Fruit fly (Drosophila melanogaster) whole organism, embryonic: ENCODE data around the gene EMC6.

Experiments
- B-H1 ChIP-seq: fragments of 200-800 bp; sonication (Bioruptor generic); IDR thresholded peaks from 3 replicates; pipeline ENCODE4 v1.3.6; 2022; ENCODE audit warnings: missing biosample characterization, missing genetic modification characterization
- CG10267 ChIP-seq: fragments of 200-800 bp; sonication (Bioruptor generic); optimal IDR thresholded peaks from 2 replicates; lab custom pipeline; 2018; ENCODE audit warnings: missing biosample characterization, mild to moderate bottlenecking, missing genetic modification characterization, moderate library complexity
- CG11247 ChIP-seq: fragments of 200-800 bp; sonication (Bioruptor generic); IDR thresholded peaks from 2 replicates; pipeline ENCODE4 v1.3.6; 2022; ENCODE audit warnings: missing biosample characterization, missing genetic modification characterization
- CG11560 ChIP-seq: fragments of 200-800 bp; sonication (Bioruptor generic); IDR thresholded peaks from 3 replicates; pipeline ENCODE4 v1.3.6; 2022; ENCODE audit warnings: missing biosample characterization, missing genetic modification characterization
- CG12299 ChIP-seq: fragments of 200-800 bp; sonication (Bioruptor generic); optimal IDR thresholded peaks from 2 replicates; lab custom pipeline; 2018; ENCODE audit warnings: missing biosample characterization, mild to moderate bottlenecking, missing genetic modification characterization
- CG12769 ChIP-seq: fragments of 200-800 bp; sonication (Bioruptor generic); optimal IDR thresholded peaks from 2 replicates; lab custom pipeline; 2019; ENCODE audit warnings: missing biosample characterization, mild to moderate bottlenecking, missing genetic modification characterization, moderate library complexity
- CG14441 ChIP-seq: fragments of 200-800 bp; sonication (Bioruptor generic); IDR thresholded peaks from 2 replicates; pipeline ENCODE4 v1.3.6; 2022; ENCODE audit warnings: missing biosample characterization, missing genetic modification characterization
- CG15479 ChIP-seq: fragments of 200-800 bp; sonication (Bioruptor generic); optimal IDR thresholded peaks from 3 replicates; lab custom pipeline; 2019; ENCODE audit warnings: missing biosample characterization, mild to moderate bottlenecking, missing genetic modification characterization, moderate library complexity
- CG1602 ChIP-seq: fragments of 200-800 bp; sonication (Bioruptor generic); optimal IDR thresholded peaks from 3 replicates; lab custom pipeline; 2016; ENCODE audit warnings: missing biosample characterization, missing genetic modification characterization
- CG17186 ChIP-seq: fragments of 200-800 bp; sonication (Bioruptor generic); optimal IDR thresholded peaks from 3 replicates; lab custom pipeline; 2017; ENCODE audit warnings: missing biosample characterization, missing genetic modification reagents, missing genetic modification characterization
- CG1832 ChIP-seq: fragments of 200-800 bp; sonication (Bioruptor generic); optimal IDR thresholded peaks from 2 replicates; lab custom pipeline; 2017; ENCODE audit warnings: missing biosample characterization, mild to moderate bottlenecking, missing genetic modification characterization, inconsistent platforms
- CG2678 ChIP-seq: fragments of 200-800 bp; sonication (Bioruptor generic); optimal IDR thresholded peaks from 3 replicates; lab custom pipeline; 2019; ENCODE audit warnings: missing biosample characterization, mild to moderate bottlenecking, missing genetic modification characterization, moderate library complexity
- CG2889 ChIP-seq: fragments of 200-800 bp; sonication (Bioruptor generic); IDR thresholded peaks from 3 replicates; pipeline ENCODE4 v1.3.6; 2022; ENCODE audit warnings: missing biosample characterization, missing genetic modification characterization
- CG30020 ChIP-seq: fragments of 200-800 bp; optimal IDR thresholded peaks from 2 replicates; lab custom pipeline; 2019; ENCODE audit warnings: missing biosample characterization, mild to moderate bottlenecking, missing genetic modification characterization, moderate library complexity
- CG32767 ChIP-seq: fragments of 200-800 bp; sonication (Bioruptor generic); IDR thresholded peaks from 2 replicates; pipeline ENCODE4 v1.3.6; 2022; ENCODE audit warnings: missing biosample characterization, missing genetic modification characterization
- CG3847 ChIP-seq: fragments of 200-800 bp; sonication (Bioruptor generic); IDR thresholded peaks from 2 replicates; pipeline ENCODE4 v1.3.6; 2022; ENCODE audit warnings: missing biosample characterization, missing genetic modification characterization
- CG4820 ChIP-seq: fragments of 200-800 bp; sonication (Bioruptor generic); optimal IDR thresholded peaks from 3 replicates; lab custom pipeline; 2016; ENCODE audit warnings: missing biosample characterization, missing genetic modification characterization
- CG6654 ChIP-seq: fragments of 200-800 bp; sonication (Bioruptor generic); optimal IDR thresholded peaks from 2 replicates; lab custom pipeline; 2017; ENCODE audit warnings: missing biosample characterization, mild to moderate bottlenecking, missing genetic modification characterization
- CG7357 ChIP-seq: fragments of 200-800 bp; sonication (Bioruptor generic); IDR thresholded peaks from 3 replicates; pipeline ENCODE4 v1.3.6; 2022; ENCODE audit warnings: missing biosample characterization, missing genetic modification characterization
- CG7839 ChIP-seq: fragments of 200-800 bp; sonication (Bioruptor generic); optimal IDR thresholded peaks from 3 replicates; lab custom pipeline; 2018; ENCODE audit warnings: missing biosample characterization, mild to moderate bottlenecking, missing genetic modification characterization, moderate library complexity
- CG7963 ChIP-seq: fragments of 200-800 bp; sonication (Bioruptor generic); IDR thresholded peaks from 3 replicates; pipeline ENCODE4 v1.3.6; 2022; ENCODE audit warnings: missing biosample characterization, missing genetic modification characterization; ENCODE audit not compliant: partially characterized antibody
- CG8089 ChIP-seq: fragments of 200-800 bp; sonication (Bioruptor generic); optimal IDR thresholded peaks from 3 replicates; lab custom pipeline; 2016; ENCODE audit warnings: missing biosample characterization, missing genetic modification characterization
- CG9932 ChIP-seq: fragments of 200-800 bp; sonication (Bioruptor generic); IDR thresholded peaks from 2 replicates; pipeline ENCODE4 v1.3.6; 2022; ENCODE audit warnings: missing biosample characterization, missing genetic modification characterization
- Dll ChIP-seq: fragments of 200-800 bp; sonication (Bioruptor generic); IDR thresholded peaks from 4 replicates; pipeline ENCODE4 v1.3.6; 2022; ENCODE audit warnings: missing biosample characterization, missing genetic modification characterization; ENCODE audit not compliant: partially characterized antibody
- Doc3 ChIP-seq: fragments of 200-800 bp; sonication (Bioruptor generic); IDR thresholded peaks from 3 replicates; pipeline ENCODE4 v1.3.6; 2022; ENCODE audit warnings: missing biosample characterization, missing genetic modification characterization; ENCODE audit not compliant: partially characterized antibody
- Dp ChIP-seq: fragments of 200-800 bp; sonication (Bioruptor generic); optimal IDR thresholded peaks from 2 replicates; lab custom pipeline; 2018; ENCODE audit warnings: missing biosample characterization, mild to moderate bottlenecking, missing genetic modification characterization, moderate library complexity
- Elba2 ChIP-seq: fragments of 200-800 bp; sonication (Bioruptor generic); optimal IDR thresholded peaks from 3 replicates; lab custom pipeline; 2016; ENCODE audit warnings: missing biosample characterization, missing genetic modification characterization
- H2.0 ChIP-seq: fragments of 200-800 bp; sonication (Bioruptor generic); IDR thresholded peaks from 2 replicates; pipeline ENCODE4 v1.3.6; 2022; ENCODE audit warnings: missing biosample characterization, missing genetic modification characterization
- HLHmδ ChIP-seq: fragments of 200-800 bp; sonication (Bioruptor generic); optimal IDR thresholded peaks from 2 replicates; lab custom pipeline; 2018; ENCODE audit warnings: missing biosample characterization, mild to moderate bottlenecking, missing genetic modification characterization, moderate library complexity
- Hsf ChIP-seq: fragments of 200-800 bp; sonication (Bioruptor generic); optimal IDR thresholded peaks from 3 replicates; lab custom pipeline; 2016; ENCODE audit warnings: missing biosample characterization, missing genetic modification characterization
- Jarid2 ChIP-seq: fragments of 200-800 bp; sonication (Bioruptor generic); optimal IDR thresholded peaks from 3 replicates; lab custom pipeline; 2017; ENCODE audit warnings: mild to moderate bottlenecking, missing biosample characterization, missing genetic modification reagents, missing genetic modification characterization
- Lpt ChIP-seq: fragments of >200 bp; optimal IDR thresholded peaks from 2 replicates; lab custom pipeline; 2018; ENCODE audit warnings: missing biosample characterization, missing genetic modification characterization
- Mad ChIP-seq: fragments of 200-800 bp; sonication (Bioruptor generic); optimal IDR thresholded peaks from 2 replicates; lab custom pipeline; 2016; ENCODE audit warnings: missing biosample characterization, missing genetic modification characterization
- Xrp1 ChIP-seq: fragments of 200-800 bp; sonication (Bioruptor generic); IDR thresholded peaks from 2 replicates; pipeline ENCODE4 v1.3.6; 2022; ENCODE audit warnings: missing biosample characterization, missing genetic modification characterization
- dati ChIP-seq: fragments of 200-800 bp; sonication (Bioruptor generic); IDR thresholded peaks from 2 replicates; pipeline ENCODE4 v1.3.6; 2022; ENCODE audit warnings: missing biosample characterization, missing genetic modification characterization
- emc ChIP-seq: fragments of 200-800 bp; sonication (Bioruptor generic); optimal IDR thresholded peaks from 2 replicates; lab custom pipeline; 2016; ENCODE audit warnings: missing biosample characterization, missing genetic modification characterization
- ewg ChIP-seq: fragments of 200-800 bp; sonication (Bioruptor generic); optimal IDR thresholded peaks from 3 replicates; lab custom pipeline; 2017; ENCODE audit warnings: mild to moderate bottlenecking, missing biosample characterization, missing genetic modification reagents, missing genetic modification characterization
- fru ChIP-seq: fragments of >200 bp; optimal IDR thresholded peaks from 2 replicates; lab custom pipeline; 2017
- gce ChIP-seq: fragments of 200-800 bp; sonication (Bioruptor generic); IDR thresholded peaks from 3 replicates; pipeline ENCODE4 v1.3.6; 2022; ENCODE audit warnings: missing biosample characterization, missing genetic modification characterization
- gfzf ChIP-seq: fragments of 200-800 bp; sonication (Bioruptor generic); optimal IDR thresholded peaks from 2 replicates; lab custom pipeline; 2016; ENCODE audit warnings: missing biosample characterization, mild to moderate bottlenecking, missing genetic modification characterization, moderate library complexity
- grn ChIP-seq: fragments of 200-800 bp; sonication (Bioruptor generic); optimal IDR thresholded peaks from 3 replicates; lab custom pipeline; 2017; ENCODE audit warnings: missing biosample characterization, missing genetic modification characterization
- gsb-n ChIP-seq: fragments of 200-800 bp; sonication (Bioruptor generic); optimal IDR thresholded peaks from 3 replicates; lab custom pipeline; 2018; ENCODE audit warnings: missing biosample characterization, mild to moderate bottlenecking, missing genetic modification characterization
- h ChIP-seq: fragments of >200 bp; optimal IDR thresholded peaks from 2 replicates; lab custom pipeline; 2017
- hkb ChIP-seq, 2 experiments: fragments of 200-800 bp in 1 of 2; fragments of >200 bp in 1 of 2; sonication (Bioruptor generic) in 1 of 2; IDR thresholded peaks in 1 of 2; optimal IDR thresholded peaks in 1 of 2; 2 replicates each; pipeline versions ENCODE4 v1.3.6 to Lab custom; 2017 to 2022; ENCODE audit warnings: missing biosample characterization in 1 of 2, missing genetic modification characterization in 1 of 2
- luna ChIP-seq: fragments of 200-800 bp; sonication (Bioruptor generic); optimal IDR thresholded peaks from 2 replicates; lab custom pipeline; 2016; ENCODE audit warnings: missing biosample characterization, missing genetic modification characterization
- ranshi ChIP-seq: fragments of 200-800 bp; sonication (Bioruptor generic); IDR thresholded peaks from 2 replicates; pipeline ENCODE4 v1.3.6; 2022; ENCODE audit warnings: missing biosample characterization, missing genetic modification characterization
- sima ChIP-seq: fragments of 200-800 bp; sonication (Bioruptor generic); optimal IDR thresholded peaks from 2 replicates; lab custom pipeline; 2016; ENCODE audit warnings: missing biosample characterization, missing genetic modification characterization
- trh ChIP-seq: fragments of 200-800 bp; sonication (Bioruptor generic); optimal IDR thresholded peaks from 2 replicates; lab custom pipeline; 2016; ENCODE audit warnings: missing biosample characterization, missing genetic modification characterization
- vnd ChIP-seq: fragments of 200-800 bp; sonication (Bioruptor generic); IDR thresholded peaks from 3 replicates; pipeline ENCODE4 v1.3.6; 2022; ENCODE audit warnings: missing biosample characterization, missing genetic modification characterization; ENCODE audit not compliant: partially characterized antibody

The EMC6 gene

dm6 chr3R:24983537-24984501, 41.0 kb downstream of the EMC6 start, which contains the start of gene tnc (continued):
- TF ChIP-seq H2.0 (GFP tag; lab: Robert Waterston, UW) (no peak), CG3847 (GFP tag; lab: Robert Waterston, UW) (peak; percentile 40; the same call in 1 of the 2 replicates), CG12299 (tag; lab: Kevin White, UChicago) (no peak), Dp (GFP tag; lab: Kevin White, UChicago) (no peak), CG11560 (tag; lab: Robert Waterston, UW) (no peak), trh (no peak), Mad (GFP tag; lab: Kevin White, UChicago) (no peak), CG1602 (GFP tag; lab: Kevin White, UChicago) (no peak), CG1832 (no peak), gfzf (GFP tag; lab: Kevin White, UChicago) (no peak), CG9932 (GFP tag; lab: Robert Waterston, UW) (peak; percentile 35; the same call in 1 of the 2 replicates), B-H1 (GFP tag; lab: Robert Waterston, UW) (no peak), emc (GFP tag; lab: Kevin White, UChicago) (no peak), grn (no peak), CG6654 (peak; percentile 14), Elba2 (GFP tag; lab: Kevin White, UChicago) (no peak), CG17186 (GFP tag; lab: Kevin White, UChicago) (no peak), ewg (GFP tag; lab: Kevin White, UChicago) (peak; percentile 68), Xrp1 (peak; percentile 34; the same call in 1 of the 2 replicates), ranshi (GFP tag; lab: Robert Waterston, UW) (peak; percentile 56; the same call in 1 of the 2 replicates), Doc3 (GFP tag; lab: Robert Waterston, UW) (no peak), Lpt (GFP tag; lab: Kevin White, UChicago) (no peak), CG7357 (GFP tag; lab: Robert Waterston, UW) (0 out of 3 replicates have a peak, but pooled peaks have one; percentile 9), HLHmδ (GFP tag; lab: Kevin White, UChicago) (no peak), luna (GFP tag; lab: Kevin White, UChicago) (no peak), CG12769 (tag; lab: Kevin White, UChicago) (no peak), vnd (no peak), CG10267 (tag; lab: Kevin White, UChicago) (peak; percentile 42), CG11247 (GFP tag; lab: Robert Waterston, UW) (no peak), CG14441 (GFP tag; lab: Robert Waterston, UW) (0 out of 2 replicates have a peak, but pooled peaks have one; percentile 18), CG15479 (GFP tag; lab: Kevin White, UChicago) (no peak), h (lab: Kevin White, UChicago) (no peak), CG2678 (tag; lab: Kevin White, UChicago) (peak; percentile 85), gsb-n (tag; lab: Kevin White, UChicago) (peak; percentile 28), dati (GFP tag; lab: Robert Waterston, UW) (no peak), hkb (optimal IDR thresholded peaks at IDR 0.05; lab: Kevin White, UChicago) (no peak), hkb (GFP tag; IDR thresholded peaks at IDR 0.05; lab: Robert Waterston, UW) (peak; percentile 18; the same call in 1 of the 2 replicates), CG7839 (tag; lab: Kevin White, UChicago) (peak; percentile 75), CG32767 (no peak), fru (no peak), CG8089 (GFP tag; lab: Kevin White, UChicago) (no peak), gce (no peak), Dll (GFP tag; lab: Robert Waterston, UW) (no peak), CG30020 (no peak), Hsf (GFP tag; lab: Kevin White, UChicago) (no peak), sima (GFP tag; lab: Kevin White, UChicago) (no peak), CG7963 (GFP tag; lab: Robert Waterston, UW) (no peak), CG4820 (GFP tag; lab: Kevin White, UChicago) (peak; percentile 4), CG2889 (GFP tag; lab: Robert Waterston, UW) (no peak), Jarid2 (GFP tag; lab: Kevin White, UChicago) (peak; percentile 17)
